Worm (Caenorhabditis elegans): Measurements from ENCODE around the gene C05B5.5.

C05B5.5 gene

ce11 chrIII:10023452-10023851, 22.3 kb downstream of the C05B5.5 start, which contains the start of gene ins-21:
ins-21 (plus strand) TSS chrIII:10023752.
- TF ChIP-seq hif-1 (tag; optimal IDR thresholded peaks at IDR 0.05) (no peak), unc-130 (GFP tag; optimal IDR thresholded peaks at IDR 0.05) (no peak), jun-1 (tag; optimal IDR thresholded peaks at IDR 0.05) (no peak), egl-43 (GFP tag; IDR thresholded peaks at IDR 0.05) (no peak), zfp-2 (tag; optimal IDR thresholded peaks at IDR 0.05) (no peak), attf-4 (tag; optimal IDR thresholded peaks at IDR 0.05) (no peak), ces-1 (GFP tag; optimal IDR thresholded peaks at IDR 0.05) (no peak), pqm-1 (tag; optimal IDR thresholded peaks at IDR 0.05) (no peak), tag-97 (GFP tag; IDR thresholded peaks at IDR 0.05) (no peak), ama-1 (optimal IDR thresholded peaks at IDR 0.05) (no peak), nhr-102 (tag; optimal IDR thresholded peaks at IDR 0.05) (no peak), daf-16 (GFP tag; optimal IDR thresholded peaks at IDR 0.05) (no peak), daf-16 (tag; optimal IDR thresholded peaks at IDR 0.05) (no peak), F49E8.2 (tag; optimal IDR thresholded peaks at IDR 0.05; ENCODE audit: borderline replicate concordance) (no peak), nhr-11 (tag; optimal IDR thresholded peaks at IDR 0.05) (no peak), saeg-2 (GFP tag; IDR thresholded peaks at IDR 0.05) (no peak), aha-1 (tag) (no peak), mxl-2 (GFP tag; conservative IDR thresholded peaks at IDR 0.05) (no peak)

- no peak for TF ChIP-seq lim-7 (GFP tag; IDR thresholded peaks at IDR 0.05)
- no peak for TF ChIP-seq duxl-1 (tag; optimal IDR thresholded peaks at IDR 0.05; ENCODE audit: poor library complexity)
- TF ChIP-seq D1046.2 (GFP tag; IDR thresholded peaks at IDR 0.05), result no peak
- TF ChIP-seq nhr-41 (GFP tag; IDR thresholded peaks at IDR 0.05), result no peak
These were observed 24.8 kb downstream of the C05B5.5 start, which contains the start of gene ins-22 for ce11 chrIII:10025989-10026388. ins-22 (plus strand) TSS chrIII:10026289.

ce11 chrIII:10027947-10028346, 26.8 kb downstream of the C05B5.5 start, which contains the start of gene ins-23:
ins-23 (plus strand) TSS chrIII:10028247.
- TF ChIP-seq jun-1 (tag; optimal IDR thresholded peaks at IDR 0.05) (no peak), aha-1 (tag) (peak; percentile 58), snpc-1.2 (GFP tag; IDR thresholded peaks at IDR 0.05) (no peak), lin-38 (GFP tag; IDR thresholded peaks at IDR 0.05) (no peak), zip-11 (GFP tag; IDR thresholded peaks at IDR 0.05) (no peak)

ce11 chrIII:10030549-10030948, 29.4 kb downstream of the C05B5.5 start, which contains the start of gene M04D8.4:
M04D8.4 (minus strand) TSS chrIII:10030649.
- TF ChIP-seq nhr-10 (tag; optimal IDR thresholded peaks at IDR 0.05), result no peak
- no peak for TF ChIP-seq tra-1 (GFP tag; IDR thresholded peaks at IDR 0.05)
- TF ChIP-seq snpc-4 (tag; optimal IDR thresholded peaks at IDR 0.05), result no peak
- no peak for TF ChIP-seq lin-13 (GFP tag; optimal IDR thresholded peaks at IDR 0.05)
- TF ChIP-seq ctbp-1 (GFP tag; IDR thresholded peaks at IDR 0.05), result no peak
- TF ChIP-seq hmg-1.1 (GFP tag; IDR thresholded peaks at IDR 0.05), result no peak
- TF ChIP-seq nhr-11 (tag; optimal IDR thresholded peaks at IDR 0.05), result no peak
- TF ChIP-seq egl-43 (GFP tag; IDR thresholded peaks at IDR 0.05), result no peak
- no peak for TF ChIP-seq zfp-3 (GFP tag; conservative IDR thresholded peaks at IDR 0.05)
- TF ChIP-seq nhr-25 (tag; optimal IDR thresholded peaks at IDR 0.05; ENCODE audit: borderline replicate concordance, insufficient read depth), result no peak
- no peak for TF ChIP-seq nhr-42 (GFP tag; IDR thresholded peaks at IDR 0.05)
- no peak for TF ChIP-seq zag-1 (tag; optimal IDR thresholded peaks at IDR 0.05)
- TF ChIP-seq aly-2 (tag; optimal IDR thresholded peaks at IDR 0.05), result no peak

- no peak for TF ChIP-seq nhr-11 (tag; optimal IDR thresholded peaks at IDR 0.05)
- TF ChIP-seq ZK546.5 (tag; optimal IDR thresholded peaks at IDR 0.05), result no peak
- no peak for TF ChIP-seq nhr-25 (tag; optimal IDR thresholded peaks at IDR 0.05; ENCODE audit: borderline replicate concordance, insufficient read depth)
- no peak for TF ChIP-seq Y105C5A.15 (GFP tag; IDR thresholded peaks at IDR 0.05)
- no peak for TF ChIP-seq fkh-10 (GFP tag; optimal IDR thresholded peaks at IDR 0.05)
- no peak for TF ChIP-seq spr-1 (tag; optimal IDR thresholded peaks at IDR 0.05)
- no peak for TF ChIP-seq Y48G9A.11 (GFP tag; IDR thresholded peaks at IDR 0.05)
- TF ChIP-seq F10B5.3 (tag; optimal IDR thresholded peaks at IDR 0.05), result no peak
- no peak for TF ChIP-seq set-16 (GFP tag; IDR thresholded peaks at IDR 0.05)
- TF ChIP-seq arid-1 (GFP tag; conservative IDR thresholded peaks at IDR 0.05), result no peak
- TF ChIP-seq zip-2 (tag; optimal IDR thresholded peaks at IDR 0.05), result no peak
- TF ChIP-seq madf-9 (GFP tag; conservative IDR thresholded peaks at IDR 0.05), result no peak
- no peak for TF ChIP-seq lin-1 (GFP tag; IDR thresholded peaks at IDR 0.05)
These were observed 32.1 kb downstream of the C05B5.5 start, which contains the start of gene M04D8.5 for ce11 chrIII:10033213-10033612. M04D8.5 (minus strand) TSS chrIII:10033313.

Data from whole organism, L4 larva.